Worm (Caenorhabditis elegans) whole organism, young adult: ENCODE results near the gene hyl-1.

Source experiments
- B0019.2 ChIP-seq: fragments of 200-800 bp; sonication (Bioruptor generic); conservative IDR thresholded peaks from 2 replicates; pipeline ENCODE4 v1.3.6; 2022; ENCODE audit warnings: missing genetic modification reagents, missing genetic modification characterization, missing compliant biosample characterization
- F10E7.11 ChIP-seq: sonication (generic microtip); optimal IDR thresholded peaks from 2 replicates; lab custom pipeline; 2017; ENCODE audit warnings: mild to moderate bottlenecking, missing genetic modification characterization, moderate library complexity, missing compliant biosample characterization
- F22D6.2 ChIP-seq: sonication (generic microtip); optimal IDR thresholded peaks from 2 replicates; lab custom pipeline; 2016; ENCODE audit warnings: mild to moderate bottlenecking, missing genetic modification characterization, missing compliant biosample characterization
- F23B12.7 ChIP-seq: sonication (generic microtip); optimal IDR thresholded peaks from 2 replicates; lab custom pipeline; 2017; ENCODE audit warnings: missing genetic modification characterization, mild to moderate bottlenecking, missing compliant biosample characterization, antibody characterized with exemption, moderate library complexity; ENCODE audit not compliant: insufficient read depth
- F39B2.1 ChIP-seq: fragments of 200-800 bp; sonication (Bioruptor generic); IDR thresholded peaks from 2 replicates; pipeline ENCODE4 v1.3.6; 2022; ENCODE audit warnings: missing genetic modification reagents, missing genetic modification characterization, missing compliant biosample characterization
- K11D2.4 ChIP-seq: fragments of 200-800 bp; sonication (Bioruptor generic); IDR thresholded peaks from 2 replicates; pipeline ENCODE4 v1.3.6; 2022; ENCODE audit warnings: missing genetic modification reagents, missing genetic modification characterization, missing compliant biosample characterization
- T07F8.4 ChIP-seq: sonication (generic microtip); optimal IDR thresholded peaks from 2 replicates; lab custom pipeline; 2016; ENCODE audit warnings: mild to moderate bottlenecking, missing genetic modification characterization, moderate library complexity, missing compliant biosample characterization
- Y53G8AR.9 ChIP-seq: fragments of 200-800 bp; sonication (Bioruptor generic); conservative IDR thresholded peaks from 2 replicates; pipeline ENCODE4 v1.3.6; 2022; ENCODE audit warnings: missing genetic modification reagents, missing genetic modification characterization, missing compliant biosample characterization
- Y79H2A.3 ChIP-seq: fragments of 200-800 bp; sonication (Bioruptor generic); conservative IDR thresholded peaks from 2 replicates; pipeline ENCODE4 v1.3.6; 2022; ENCODE audit warnings: missing genetic modification reagents, missing genetic modification characterization, missing compliant biosample characterization
- aptf-2 ChIP-seq: fragments of 200-800 bp; sonication (Bioruptor generic); conservative IDR thresholded peaks from 2 replicates; pipeline ENCODE4 v1.3.6; 2022; ENCODE audit warnings: missing genetic modification reagents, missing genetic modification characterization, missing compliant biosample characterization
- attf-3 ChIP-seq: fragments of 200-800 bp; sonication (Bioruptor generic); conservative IDR thresholded peaks from 2 replicates; pipeline ENCODE4 v1.3.6; 2022; ENCODE audit warnings: missing genetic modification reagents, missing genetic modification characterization, missing compliant biosample characterization
- attf-5 ChIP-seq: fragments of 200-800 bp; sonication (Bioruptor generic); optimal IDR thresholded peaks from 2 replicates; lab custom pipeline; 2018; ENCODE audit warnings: mild to moderate bottlenecking, missing genetic modification characterization, missing compliant biosample characterization
- bed-1 ChIP-seq: fragments of 200-800 bp; sonication (Bioruptor generic); IDR thresholded peaks from 2 replicates; pipeline ENCODE4 v1.3.6; 2022; ENCODE audit warnings: missing genetic modification reagents, missing genetic modification characterization, missing compliant biosample characterization
- ceh-100 ChIP-seq: fragments of 200-800 bp; sonication (Bioruptor generic); IDR thresholded peaks from 2 replicates; pipeline ENCODE4 v1.3.6; 2022; ENCODE audit warnings: missing genetic modification reagents, missing genetic modification characterization, missing compliant biosample characterization
- ceh-58 ChIP-seq: fragments of 200-800 bp; sonication (Bioruptor generic); IDR thresholded peaks from 2 replicates; pipeline ENCODE4 v1.3.6; 2022; ENCODE audit warnings: missing genetic modification characterization, missing compliant biosample characterization
- chd-7 ChIP-seq: sonication (generic microtip); optimal IDR thresholded peaks from 2 replicates; lab custom pipeline; 2016; ENCODE audit warnings: mild to moderate bottlenecking, missing genetic modification characterization, moderate library complexity, missing compliant biosample characterization
- die-1 ChIP-seq: sonication (generic microtip); optimal IDR thresholded peaks from 2 replicates; lab custom pipeline; 2016; ENCODE audit warnings: missing genotype, mild to moderate bottlenecking, missing genetic modification characterization, missing compliant biosample characterization
- dox-1 ChIP-seq: fragments of 200-800 bp; sonication (Bioruptor generic); IDR thresholded peaks from 2 replicates; pipeline ENCODE4 v1.3.6; 2022; ENCODE audit warnings: missing genetic modification reagents, missing genetic modification characterization, missing compliant biosample characterization
- dpff-1 ChIP-seq: sonication (generic microtip); optimal IDR thresholded peaks from 2 replicates; lab custom pipeline; 2017; ENCODE audit warnings: mild to moderate bottlenecking, missing genetic modification characterization, missing compliant biosample characterization
- efl-1 ChIP-seq: fragments of 150-350 bp; optimal IDR thresholded peaks from 2 replicates; lab custom pipeline; 2014; ENCODE audit warnings: missing biosample characterization, missing genetic modification reagents, missing genetic modification characterization
- egl-18 ChIP-seq: fragments of 200-800 bp; sonication (Bioruptor generic); IDR thresholded peaks from 2 replicates; pipeline ENCODE4 v1.3.6; 2022; ENCODE audit warnings: missing genetic modification reagents, missing genetic modification characterization, missing compliant biosample characterization
- egl-44 ChIP-seq: fragments of 200-800 bp; sonication (Bioruptor generic); IDR thresholded peaks from 2 replicates; pipeline ENCODE4 v1.3.6; 2022; ENCODE audit warnings: missing genetic modification reagents, missing genetic modification characterization, missing compliant biosample characterization
- egrh-3 ChIP-seq: fragments of 200-800 bp; sonication (Bioruptor generic); IDR thresholded peaks from 2 replicates; pipeline ENCODE4 v1.3.6; 2022; ENCODE audit warnings: missing genetic modification reagents, missing genetic modification characterization, missing compliant biosample characterization
- ets-4 ChIP-seq: fragments of 200-800 bp; sonication (Bioruptor generic); optimal IDR thresholded peaks from 2 replicates; lab custom pipeline; 2018; ENCODE audit warnings: mild to moderate bottlenecking, missing genetic modification characterization, missing compliant biosample characterization
- gei-17 ChIP-seq: fragments of 200-800 bp; sonication (Bioruptor generic); optimal IDR thresholded peaks from 2 replicates; lab custom pipeline; 2018; ENCODE audit warnings: mild to moderate bottlenecking, missing genetic modification characterization, missing compliant biosample characterization
- him-1 ChIP-seq: sonication (generic microtip); optimal IDR thresholded peaks from 2 replicates; lab custom pipeline; 2016; ENCODE audit warnings: missing genotype, missing genetic modification reagents, missing genetic modification characterization, missing compliant biosample characterization
- hlh-12 ChIP-seq: sonication (generic microtip); optimal IDR thresholded peaks from 2 replicates; lab custom pipeline; 2016; ENCODE audit warnings: missing genetic modification characterization, missing compliant biosample characterization
- hrde-1 ChIP-seq: sonication (generic microtip); optimal IDR thresholded peaks from 2 replicates; lab custom pipeline; 2016; ENCODE audit warnings: missing genetic modification characterization, mild to moderate bottlenecking, missing compliant biosample characterization, moderate library complexity, missing genotype, missing genetic modification reagents, borderline replicate concordance
- lag-1 ChIP-seq: fragments of 200-800 bp; sonication (Bioruptor generic); IDR thresholded peaks from 2 replicates; pipeline ENCODE4 v1.3.6; 2022; ENCODE audit warnings: missing genetic modification reagents, missing genetic modification characterization, missing compliant biosample characterization
- let-526 ChIP-seq: fragments of 200-800 bp; sonication (Bioruptor generic); IDR thresholded peaks from 2 replicates; pipeline ENCODE4 v1.3.6; 2022; ENCODE audit warnings: missing genetic modification reagents, missing genetic modification characterization, missing compliant biosample characterization
- lir-1 ChIP-seq: fragments of 200-800 bp; sonication (Bioruptor generic); conservative IDR thresholded peaks from 2 replicates; pipeline ENCODE4 v1.3.6; 2022; ENCODE audit warnings: missing genetic modification reagents, missing genetic modification characterization, missing compliant biosample characterization
- lsl-1 ChIP-seq: fragments of 200-800 bp; sonication (Bioruptor generic); optimal IDR thresholded peaks from 2 replicates; lab custom pipeline; 2018; ENCODE audit warnings: mild to moderate bottlenecking, missing genetic modification characterization, moderate library complexity, missing compliant biosample characterization
- madf-10 ChIP-seq: sonication (generic microtip); optimal IDR thresholded peaks from 2 replicates; lab custom pipeline; 2016; ENCODE audit warnings: mild to moderate bottlenecking, missing genetic modification characterization, missing compliant biosample characterization
- mcd-1 ChIP-seq: fragments of 200-800 bp; sonication (Bioruptor generic); IDR thresholded peaks from 2 replicates; pipeline ENCODE4 v1.3.6; 2022; ENCODE audit warnings: missing genetic modification reagents, missing genetic modification characterization, missing compliant biosample characterization
- nhr-120 ChIP-seq: fragments of 200-800 bp; sonication (Bioruptor generic); IDR thresholded peaks from 2 replicates; pipeline ENCODE4 v1.3.6; 2022; ENCODE audit warnings: missing genetic modification characterization, missing compliant biosample characterization
- nhr-179 ChIP-seq: sonication (generic microtip); optimal IDR thresholded peaks from 2 replicates; lab custom pipeline; 2016; ENCODE audit warnings: mild to moderate bottlenecking, missing genetic modification characterization, missing compliant biosample characterization
- pbrm-1 ChIP-seq: fragments of 200-800 bp; sonication (Bioruptor generic); IDR thresholded peaks from 2 replicates; pipeline ENCODE4 v1.3.6; 2022; ENCODE audit warnings: missing genetic modification reagents, missing genetic modification characterization, missing compliant biosample characterization
- rcor-1 ChIP-seq: fragments of 200-800 bp; sonication (Bioruptor generic); IDR thresholded peaks from 2 replicates; pipeline ENCODE4 v1.3.6; 2022; ENCODE audit warnings: missing genetic modification reagents, missing genetic modification characterization, missing compliant biosample characterization
- rec-8 ChIP-seq, 2 experiments: sonication (generic microtip); optimal IDR thresholded peaks; 2 replicates each; lab custom pipeline; 2016; ENCODE audit warnings: mild to moderate bottlenecking in 2 of 2, missing genetic modification characterization in 2 of 2, missing genetic modification reagents in 2 of 2, missing genotype in 2 of 2, missing biosample characterization in 1 of 2, missing compliant biosample characterization in 1 of 2, moderate library complexity in 1 of 2
- repo-1 ChIP-seq: sonication (generic microtip); optimal IDR thresholded peaks from 2 replicates; lab custom pipeline; 2017; ENCODE audit warnings: mild to moderate bottlenecking, missing genetic modification characterization, missing compliant biosample characterization
- sea-2 ChIP-seq: fragments of 200-800 bp; sonication (Bioruptor generic); IDR thresholded peaks from 2 replicates; pipeline ENCODE4 v1.3.6; 2022; ENCODE audit warnings: missing genetic modification characterization, missing compliant biosample characterization
- snpc-1.3 ChIP-seq: sonication (generic microtip); optimal IDR thresholded peaks from 2 replicates; lab custom pipeline; 2017; ENCODE audit warnings: missing genetic modification characterization, mild to moderate bottlenecking, missing compliant biosample characterization, antibody characterized with exemption, moderate library complexity, missing genotype, missing genetic modification reagents; ENCODE audit not compliant: insufficient read depth
- snpc-4 ChIP-seq, 5 experiments: fragments of 150-350 bp in 1 of 5; sonication (generic microtip) in 4 of 5; optimal IDR thresholded peaks; 2 replicates each; lab custom pipeline; 2014 to 2018; ENCODE audit warnings: missing genetic modification characterization in 5 of 5, missing biosample characterization in 3 of 5, antibody characterized with exemption in 2 of 5, mild to moderate bottlenecking in 2 of 5, missing compliant biosample characterization in 2 of 5, missing genotype in 2 of 5, moderate library complexity in 2 of 5, missing genetic modification reagents in 1 of 5
- tbp1 ChIP-seq: fragments of 200-800 bp; sonication (Bioruptor generic); optimal IDR thresholded peaks from 2 replicates; lab custom pipeline; 2018; ENCODE audit warnings: mild to moderate bottlenecking, missing genetic modification characterization, missing compliant biosample characterization
- zfh-2 ChIP-seq: fragments of 200-800 bp; sonication (Bioruptor generic); conservative IDR thresholded peaks from 2 replicates; pipeline ENCODE4 v1.3.6; 2022; ENCODE audit warnings: missing genetic modification reagents, missing genetic modification characterization, missing compliant biosample characterization
- ztf-26 ChIP-seq: sonication (generic microtip); optimal IDR thresholded peaks from 2 replicates; lab custom pipeline; 2017; ENCODE audit warnings: missing genetic modification characterization, missing compliant biosample characterization
- ztf-3 ChIP-seq: fragments of 200-800 bp; sonication (Bioruptor generic); optimal IDR thresholded peaks from 2 replicates; lab custom pipeline; 2018; ENCODE audit warnings: mild to moderate bottlenecking, missing genetic modification characterization, missing compliant biosample characterization

hyl-1 gene

ce11 chrIV:8527598-8528012 lies 11.3 kb upstream of the hyl-1 start (continued):
- TF ChIP-seq lsl-1 (GFP tag; lab: Kevin White, UChicago): no peak
- TF ChIP-seq hrde-1: no peak
- 0 out of 2 replicates have a peak, but pooled peaks have one; percentile 58 for TF ChIP-seq let-526
- peak; percentile 43 for TF ChIP-seq repo-1 (tag; lab: Kevin White, UChicago)
- TF ChIP-seq efl-1: no peak
- no peak; the same call in 1 of the 2 replicates for TF ChIP-seq dox-1 (GFP tag; lab: Robert Waterston, UW)
- no peak for TF ChIP-seq F23B12.7 (tag; lab: Kevin White, UChicago)
- no peak for TF ChIP-seq lag-1 (GFP tag; lab: Robert Waterston, UW)
- TF ChIP-seq T07F8.4 (tag; lab: Kevin White, UChicago): no peak
- peak; percentile 55 for TF ChIP-seq die-1
- TF ChIP-seq nhr-120 (GFP tag; lab: Robert Waterston, UW): no peak
- TF ChIP-seq egrh-3: no peak
- peak; percentile 86 for TF ChIP-seq madf-10
- peak; percentile 64 for TF ChIP-seq lir-1
- TF ChIP-seq him-1 (tag; lab: Kevin White, UChicago): no peak
- no peak for TF ChIP-seq snpc-1.3
- TF ChIP-seq Y53G8AR.9 (GFP tag; lab: Robert Waterston, UW): peak; percentile 74; the same call in 1 of the 2 replicates
- TF ChIP-seq snpc-4 (GFP tag; optimal IDR thresholded peaks at IDR 0.05; lab: Kevin White, UChicago): no peak
- peak in 3 of 4 experiments; percentile 13 to 68 (median 59) for TF ChIP-seq snpc-4 (tag; optimal IDR thresholded peaks at IDR 0.05; lab: Kevin White, UChicago)
- TF ChIP-seq egl-44: peak; percentile 85; the same call in 1 of the 2 replicates
- no peak for TF ChIP-seq ceh-100
- TF ChIP-seq egl-18: no peak
- TF ChIP-seq ztf-3 (GFP tag; lab: Kevin White, UChicago): peak; percentile 61
- TF ChIP-seq ets-4 (GFP tag; lab: Kevin White, UChicago): peak; percentile 97
- peak; percentile 70 for TF ChIP-seq gei-17
- TF ChIP-seq F10E7.11 (tag; lab: Kevin White, UChicago): no peak
- TF ChIP-seq zfh-2 (GFP tag; lab: Robert Waterston, UW): no peak
- no peak for TF ChIP-seq ceh-58
- no peak for TF ChIP-seq aptf-2
- TF ChIP-seq tbp1 (GFP tag; lab: Kevin White, UChicago): peak; percentile 68
- TF ChIP-seq attf-3: no peak
- TF ChIP-seq K11D2.4 (GFP tag; lab: Robert Waterston, UW): peak; percentile 62; the same call in 1 of the 2 replicates
- no peak for TF ChIP-seq nhr-179 (tag; lab: Kevin White, UChicago)
- TF ChIP-seq chd-7 (tag; lab: Kevin White, UChicago): peak; percentile 96
- TF ChIP-seq mcd-1: peak; percentile 36; the same call in 1 of the 2 replicates
- TF ChIP-seq B0019.2 (GFP tag; lab: Robert Waterston, UW): no peak
- TF ChIP-seq F22D6.2 (tag; lab: Kevin White, UChicago): peak; percentile 93
- TF ChIP-seq rcor-1 (GFP tag; lab: Robert Waterston, UW): no peak
- TF ChIP-seq ztf-26 (tag; lab: Kevin White, UChicago): peak; percentile 93
- TF ChIP-seq pbrm-1 (GFP tag; lab: Robert Waterston, UW): no peak; the same call in 1 of the 2 replicates
- no peak for TF ChIP-seq sea-2 (GFP tag; lab: Robert Waterston, UW)
- no peak for TF ChIP-seq rec-8 (tag; optimal IDR thresholded peaks at IDR 0.05; lab: Kevin White, UChicago)
- no peak for TF ChIP-seq bed-1
- no peak for TF ChIP-seq F39B2.1 (GFP tag; lab: Robert Waterston, UW)
- no peak for TF ChIP-seq dpff-1 (tag; lab: Kevin White, UChicago)
- 0 out of 2 replicates have a peak, but pooled peaks have one; percentile 62 for TF ChIP-seq Y79H2A.3
- TF ChIP-seq hlh-12 (tag; lab: Kevin White, UChicago): no peak
- TF ChIP-seq attf-5 (GFP tag; lab: Kevin White, UChicago): peak; percentile 60
